Worm (Caenorhabditis elegans): ENCODE data around the gene tyra-3.

Gene tyra-3

DNA sequence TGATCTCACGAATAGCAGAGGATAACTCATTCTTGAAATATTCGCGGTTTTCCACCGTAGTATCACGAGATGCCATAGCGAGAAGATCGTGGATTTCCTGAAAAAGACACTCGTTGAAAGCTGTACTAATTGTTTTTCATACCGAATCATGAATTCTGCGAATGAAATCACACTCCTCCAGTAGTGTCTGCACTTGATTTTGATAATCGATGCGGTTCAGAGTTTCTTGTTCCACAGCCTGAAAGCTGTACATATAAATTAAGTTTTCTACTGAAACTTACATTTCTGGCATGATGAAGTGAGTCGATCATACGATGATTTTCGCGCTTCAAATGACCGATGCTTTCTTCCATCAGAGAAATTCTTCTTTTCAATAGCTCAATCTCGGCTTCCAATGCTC lies 33.4 kb upstream of the tyra-3 start:
- TF ChIP-seq pqm-1 (tag; optimal IDR thresholded peaks at IDR 0.05) (no peak), efl-1 (optimal IDR thresholded peaks at IDR 0.05) (no peak), efl-1 (GFP tag; optimal IDR thresholded peaks at IDR 0.05 in 1 of 2) (peak in 1 of 2 experiments; percentile 54)

DNA sequence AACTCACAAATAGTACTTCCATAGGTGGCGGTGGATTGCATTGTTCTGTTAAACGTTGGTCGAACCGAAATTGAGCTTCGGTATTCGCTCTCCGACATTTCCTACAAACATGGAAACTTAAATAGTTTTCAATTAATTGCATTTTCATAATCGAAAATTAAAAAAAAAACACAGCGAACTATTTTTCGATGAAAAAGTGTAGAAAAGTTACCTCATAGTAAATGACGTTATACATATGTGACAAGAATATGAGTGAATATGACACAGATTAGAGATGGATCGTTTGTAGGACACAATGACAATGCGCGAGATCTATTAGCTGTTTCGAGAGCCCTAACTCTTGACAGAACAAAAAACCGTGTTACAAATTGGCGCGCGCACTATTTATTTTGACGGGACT lies 32.0 kb upstream of the tyra-3 start, which contains the start of gene ifa-4:
Gene ifa-4 (minus strand): TSS at position 101 of the 400 bp plus-strand sequence.
- TF ChIP-seq aly-2 (tag; optimal IDR thresholded peaks at IDR 0.05) = no peak
- TF ChIP-seq fkh-8 (tag; optimal IDR thresholded peaks at IDR 0.05) = no peak
- no peak for TF ChIP-seq elt-3 (tag; optimal IDR thresholded peaks at IDR 0.05)
- no peak for TF ChIP-seq tlp-1 (tag; optimal IDR thresholded peaks at IDR 0.05)
- no peak for TF ChIP-seq lin-14 (GFP tag; optimal IDR thresholded peaks at IDR 0.05)
- TF ChIP-seq zag-1 (tag; optimal IDR thresholded peaks at IDR 0.05) = no peak
- no peak for TF ChIP-seq lin-39 (tag; optimal IDR thresholded peaks at IDR 0.05)
- no peak for TF ChIP-seq ces-1 (GFP tag; optimal IDR thresholded peaks at IDR 0.05)
- TF ChIP-seq nhr-77 (tag; optimal IDR thresholded peaks at IDR 0.05) = no peak
- no peak for TF ChIP-seq pag-3 (tag; optimal IDR thresholded peaks at IDR 0.05; ENCODE audit: borderline replicate concordance, insufficient read depth)
- no peak for TF ChIP-seq tbx-2 (tag; optimal IDR thresholded peaks at IDR 0.05)
- TF ChIP-seq lin-13 (GFP tag; optimal IDR thresholded peaks at IDR 0.05) = no peak
- no peak for TF ChIP-seq ztf-11 (tag; optimal IDR thresholded peaks at IDR 0.05)
- TF ChIP-seq unc-86 (tag; optimal IDR thresholded peaks at IDR 0.05) = no peak

ce11 chrX:4920942-4921540 lies 26.8 kb upstream of the tyra-3 start, which contains the start of gene K05B2.4:
Gene K05B2.4, minus strand, starts transcription at chrX:4920992.
- TF ChIP-seq zag-1 (tag; optimal IDR thresholded peaks at IDR 0.05) (no peak), efl-1 (optimal IDR thresholded peaks at IDR 0.05) (no peak), efl-1 (GFP tag; optimal IDR thresholded peaks at IDR 0.05 in 1 of 2) (peak in 1 of 2 experiments; percentile 91)

ce11 chrX:4928118-4928517 lies 19.7 kb upstream of the tyra-3 start:
- TF ChIP-seq pag-3 (tag; optimal IDR thresholded peaks at IDR 0.05; ENCODE audit: borderline replicate concordance, insufficient read depth) (no peak), pax-3 (tag; optimal IDR thresholded peaks at IDR 0.05) (no peak), nhr-71 (tag; optimal IDR thresholded peaks at IDR 0.05) (no peak), lin-14 (GFP tag; optimal IDR thresholded peaks at IDR 0.05) (no peak), unc-130 (tag; optimal IDR thresholded peaks at IDR 0.05) (no peak), elt-3 (tag; optimal IDR thresholded peaks at IDR 0.05) (no peak), lin-39 (tag; optimal IDR thresholded peaks at IDR 0.05) (no peak), ztf-11 (tag; optimal IDR thresholded peaks at IDR 0.05) (no peak), Y116A8C.19 (tag; optimal IDR thresholded peaks at IDR 0.05; ENCODE audit: borderline replicate concordance) (no peak), fkh-10 (GFP tag; optimal IDR thresholded peaks at IDR 0.05) (no peak), F16B12.6 (tag; optimal IDR thresholded peaks at IDR 0.05) (no peak), ceh-8 (GFP tag; optimal IDR thresholded peaks at IDR 0.05) (no peak), fkh-8 (tag; optimal IDR thresholded peaks at IDR 0.05) (no peak), unc-62 (GFP tag; optimal IDR thresholded peaks at IDR 0.05) (no peak), nhr-84 (tag; optimal IDR thresholded peaks at IDR 0.05) (no peak), nhr-76 (tag; optimal IDR thresholded peaks at IDR 0.05) (no peak)

ce11 chrX:4929657-4930056 lies 18.2 kb upstream of the tyra-3 start, which contains the start of gene mct-4:
Gene mct-4, minus strand, starts transcription at chrX:4929757.
- no peak for TF ChIP-seq pag-3 (tag; optimal IDR thresholded peaks at IDR 0.05; ENCODE audit: borderline replicate concordance, insufficient read depth)
- TF ChIP-seq nhr-237 (tag; optimal IDR thresholded peaks at IDR 0.05) = no peak
- TF ChIP-seq blmp-1 (tag; optimal IDR thresholded peaks at IDR 0.05) = no peak
- no peak for TF ChIP-seq lin-35 (GFP tag; optimal IDR thresholded peaks at IDR 0.05)
- TF ChIP-seq sptf-1 (tag; optimal IDR thresholded peaks at IDR 0.05) = no peak
- TF ChIP-seq Y116A8C.19 (tag; optimal IDR thresholded peaks at IDR 0.05; ENCODE audit: borderline replicate concordance) = no peak
- no peak for TF ChIP-seq zag-1 (tag; optimal IDR thresholded peaks at IDR 0.05)
- TF ChIP-seq nhr-12 (tag; optimal IDR thresholded peaks at IDR 0.05) = no peak
- TF ChIP-seq sup-37 (GFP tag; optimal IDR thresholded peaks at IDR 0.05) = no peak
- no peak for TF ChIP-seq dpl-1 (GFP tag; optimal IDR thresholded peaks at IDR 0.05)
- TF ChIP-seq pqm-1 (tag; optimal IDR thresholded peaks at IDR 0.05) = no peak
- TF ChIP-seq lsy-2 (tag; optimal IDR thresholded peaks at IDR 0.05) = no peak
